Fruit fly (Drosophila melanogaster): ENCODE measurements around the gene Wdr24.

Wdr24 gene

dm6 chr3R:29758129-29758733 is 13.3 kb upstream of the Wdr24 start (continued):
- TF ChIP-seq CG8290 (GFP tag; optimal IDR thresholded peaks at IDR 0.05): no peak
- TF ChIP-seq CG8290 (tag; optimal IDR thresholded peaks at IDR 0.05): no peak
- no peak for TF ChIP-seq mirr (GFP tag; optimal IDR thresholded peaks at IDR 0.05)
- TF ChIP-seq CG12744 (GFP tag; optimal IDR thresholded peaks at IDR 0.05): no peak
- no peak for TF ChIP-seq Spps (tag; optimal IDR thresholded peaks at IDR 0.05)
- no peak for TF ChIP-seq sc (optimal IDR thresholded peaks at IDR 0.05)
- no peak for TF ChIP-seq sc (GFP tag; optimal IDR thresholded peaks at IDR 0.05)
- TF ChIP-seq MESR4 (GFP tag; optimal IDR thresholded peaks at IDR 0.05): no peak
- TF ChIP-seq jing (GFP tag; optimal IDR thresholded peaks at IDR 0.05): no peak
- no peak for TF ChIP-seq gcm2 (GFP tag; optimal IDR thresholded peaks at IDR 0.05)
- no peak for TF ChIP-seq CG3726 (GFP tag; IDR thresholded peaks at IDR 0.05)
- no peak for TF ChIP-seq emc (GFP tag; optimal IDR thresholded peaks at IDR 0.05)
- TF ChIP-seq CG10147 (GFP tag; optimal IDR thresholded peaks at IDR 0.05): no peak
- peak; percentile 43 for TF ChIP-seq gem (tag; optimal IDR thresholded peaks at IDR 0.05)
- no peak for TF ChIP-seq Max (GFP tag; optimal IDR thresholded peaks at IDR 0.05)
- 0 out of 2 replicates have a peak, but pooled peaks have one; percentile 18 for TF ChIP-seq H2.0 (GFP tag; IDR thresholded peaks at IDR 0.05)
- TF ChIP-seq repo (GFP tag; optimal IDR thresholded peaks at IDR 0.05): no peak
- 0 out of 2 replicates have a peak, but pooled peaks have one; percentile 18 for TF ChIP-seq Dref (GFP tag; IDR thresholded peaks at IDR 0.05)
- no peak for TF ChIP-seq CG42726 (GFP tag; IDR thresholded peaks at IDR 0.05; ENCODE audit: partially characterized antibody)
- no peak for TF ChIP-seq Doc3 (GFP tag; IDR thresholded peaks at IDR 0.05; ENCODE audit: partially characterized antibody)
- TF ChIP-seq D19B (GFP tag; optimal IDR thresholded peaks at IDR 0.05): no peak
- TF ChIP-seq tx (GFP tag; optimal IDR thresholded peaks at IDR 0.05): no peak
- no peak for TF ChIP-seq az2 (GFP tag; optimal IDR thresholded peaks at IDR 0.05)
- no peak for TF ChIP-seq odd (GFP tag; optimal IDR thresholded peaks at IDR 0.05)
- TF ChIP-seq Sox102F (GFP tag; optimal IDR thresholded peaks at IDR 0.05): peak; percentile 26
- TF ChIP-seq NFAT (GFP tag; IDR thresholded peaks at IDR 0.05): no peak
- no peak for TF ChIP-seq CG11723 (GFP tag; optimal IDR thresholded peaks at IDR 0.05)
- TF ChIP-seq CG30403 (GFP tag; optimal IDR thresholded peaks at IDR 0.05): peak; percentile 31
- no peak for TF ChIP-seq CG4707 (GFP tag; optimal IDR thresholded peaks at IDR 0.05)
- no peak for TF ChIP-seq stwl (tag; optimal IDR thresholded peaks at IDR 0.05)

DNA sequence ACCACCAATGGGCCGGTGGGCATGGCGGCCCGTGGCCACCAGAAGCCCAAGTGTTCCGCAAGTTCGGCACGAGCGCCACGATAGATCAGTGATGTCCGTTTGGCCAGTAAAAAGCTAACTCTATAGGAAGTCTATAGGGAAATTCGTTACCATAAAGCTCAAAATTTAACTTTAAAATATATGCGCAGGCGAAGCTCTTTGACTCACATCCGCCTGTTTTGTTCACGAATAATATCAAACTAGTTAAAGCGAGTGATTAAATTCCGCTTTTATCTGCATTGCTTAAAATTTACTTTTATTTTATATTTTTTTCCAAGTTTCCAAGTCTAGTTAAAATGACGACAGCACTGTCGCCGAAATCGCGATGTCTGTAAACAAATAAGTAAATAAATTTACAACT is 12.8 kb upstream of the Wdr24 start:
- no peak for TF ChIP-seq slbo (GFP tag; IDR thresholded peaks at IDR 0.05)
- TF ChIP-seq CG9609 (GFP tag; optimal IDR thresholded peaks at IDR 0.05): no peak
- peak; percentile 44 for TF ChIP-seq Sry-β (GFP tag; optimal IDR thresholded peaks at IDR 0.05)
- no peak for TF ChIP-seq Oaz (GFP tag; IDR thresholded peaks at IDR 0.05)
- peak in 1 of 2 experiments; percentile 6 for TF ChIP-seq Hr51 (GFP tag; optimal IDR thresholded peaks at IDR 0.05)
- TF ChIP-seq sens (GFP tag): peak; percentile 44
- TF ChIP-seq unpg (GFP tag; optimal IDR thresholded peaks at IDR 0.05): peak; percentile 3
- TF ChIP-seq CG30403 (GFP tag; optimal IDR thresholded peaks at IDR 0.05): no peak
- TF ChIP-seq Ssrp (tag; optimal IDR thresholded peaks at IDR 0.05): peak; percentile 2
- TF ChIP-seq CG7839 (tag; optimal IDR thresholded peaks at IDR 0.05): peak; percentile 5
- TF ChIP-seq luna (GFP tag; optimal IDR thresholded peaks at IDR 0.05): no peak
- peak; percentile 25; the same call in 1 of the 2 replicates for TF ChIP-seq Drgx (GFP tag; IDR thresholded peaks at IDR 0.05)
- peak; percentile 35 for TF ChIP-seq gem (tag; optimal IDR thresholded peaks at IDR 0.05)
- peak; percentile 3 for TF ChIP-seq Sox102F (GFP tag; optimal IDR thresholded peaks at IDR 0.05)
- TF ChIP-seq Oli (tag; optimal IDR thresholded peaks at IDR 0.05): peak; percentile 21
- TF ChIP-seq insv (GFP tag; optimal IDR thresholded peaks at IDR 0.05): no peak
- no peak for TF ChIP-seq CG14667 (GFP tag; IDR thresholded peaks at IDR 0.05)
- no peak for TF ChIP-seq CG3726 (GFP tag; IDR thresholded peaks at IDR 0.05)
- TF ChIP-seq sc (optimal IDR thresholded peaks at IDR 0.05): no peak
- no peak for TF ChIP-seq sc (GFP tag; optimal IDR thresholded peaks at IDR 0.05)
- TF ChIP-seq row (GFP tag; IDR thresholded peaks at IDR 0.05): peak; percentile 29; the same call in 1 of the 3 replicates
- no peak for TF ChIP-seq Opbp (GFP tag; IDR thresholded peaks at IDR 0.05; ENCODE audit: partially characterized antibody)
- no peak for TF ChIP-seq kni (GFP tag; optimal IDR thresholded peaks at IDR 0.05)
